Worm (Caenorhabditis elegans) whole organism, midembryonic: Measurements from ENCODE around the gene dpy-28.

Experiments
- cog-1 ChIP-seq: sonication (generic microtip); optimal IDR thresholded peaks from 2 replicates; lab custom pipeline; 2016; ENCODE audit warnings: missing genetic modification characterization, missing compliant biosample characterization
- ref-1 ChIP-seq: fragments of 200-800 bp; sonication (Bioruptor generic); conservative IDR thresholded peaks from 2 replicates; pipeline ENCODE4 v1.3.6; 2022; ENCODE audit warnings: missing genetic modification reagents, missing genetic modification characterization, missing compliant biosample characterization
- ztf-29 ChIP-seq: fragments of 200-800 bp; sonication (Bioruptor generic); IDR thresholded peaks from 2 replicates; pipeline ENCODE4 v1.3.6; 2022; ENCODE audit warnings: missing genetic modification reagents, missing genetic modification characterization, missing compliant biosample characterization

- no peak for TF ChIP-seq ref-1
- no peak for TF ChIP-seq cog-1 (tag; lab: Kevin White, UChicago)
- no peak for TF ChIP-seq ztf-29 (GFP tag; lab: Robert Waterston, UW)
These were observed 57.8 kb downstream of the dpy-28 start for ce11 chrIII:10820592-10821242.
